Fruit fly (Drosophila melanogaster) whole organism, wandering third instar larva: Measurements from ENCODE around the gene CG17568.
A peak's percentile ranks its signal among the peaks of the same experiment; 100 is the strongest.

Source experiments
- CG32264 ChIP-seq: fragments of 200-800 bp; sonication (Bioruptor generic); optimal IDR thresholded peaks from 2 replicates; lab custom pipeline; 2016; ENCODE audit warnings: missing biosample characterization, missing genetic modification characterization
- Hr78 ChIP-seq: fragments of >200 bp; optimal IDR thresholded peaks from 2 replicates; lab custom pipeline; 2017; ENCODE audit warnings: missing biosample characterization, missing genetic modification characterization
- Hr83 ChIP-seq: fragments of 200-300 bp; sonication (Bioruptor generic); optimal IDR thresholded peaks from 2 replicates; lab custom pipeline; 2016; ENCODE audit warnings: missing biosample characterization, mild to moderate bottlenecking, missing genetic modification characterization, moderate library complexity; ENCODE audit not compliant: poor library complexity, severe bottlenecking
- OdsH ChIP-seq: fragments of 200-800 bp; sonication (Bioruptor generic); optimal IDR thresholded peaks from 2 replicates; lab custom pipeline; 2016; ENCODE audit warnings: missing biosample characterization, mild to moderate bottlenecking, missing genetic modification characterization
- brk ChIP-seq: fragments of 200-800 bp; sonication (Bioruptor generic); optimal IDR thresholded peaks from 2 replicates; lab custom pipeline; 2016; ENCODE audit warnings: missing biosample characterization, mild to moderate bottlenecking, missing genetic modification characterization
- dsf ChIP-seq: sonication (Bioruptor generic); optimal IDR thresholded peaks from 2 replicates; lab custom pipeline; 2016; ENCODE audit warnings: missing biosample characterization, missing genetic modification characterization, borderline replicate concordance
- lola ChIP-seq: fragments of >200 bp; optimal IDR thresholded peaks from 2 replicates; lab custom pipeline; 2017; ENCODE audit warnings: missing biosample characterization, missing genetic modification characterization
- pan ChIP-seq: fragments of >200 bp; optimal IDR thresholded peaks from 2 replicates; lab custom pipeline; 2017
- psq ChIP-seq: fragments of 200-800 bp; sonication (Bioruptor generic); optimal IDR thresholded peaks from 3 replicates; lab custom pipeline; 2017; ENCODE audit warnings: missing biosample characterization, mild to moderate bottlenecking, missing genetic modification characterization, moderate library complexity
- sv ChIP-seq: fragments of 200-800 bp; sonication (Bioruptor generic); optimal IDR thresholded peaks from 3 replicates; lab custom pipeline; 2016; ENCODE audit warnings: missing biosample characterization, missing genetic modification characterization
- usp ChIP-seq: fragments of >200 bp; optimal IDR thresholded peaks from 2 replicates; lab custom pipeline; 2017; ENCODE audit warnings: missing biosample characterization, missing genetic modification characterization

DNA sequence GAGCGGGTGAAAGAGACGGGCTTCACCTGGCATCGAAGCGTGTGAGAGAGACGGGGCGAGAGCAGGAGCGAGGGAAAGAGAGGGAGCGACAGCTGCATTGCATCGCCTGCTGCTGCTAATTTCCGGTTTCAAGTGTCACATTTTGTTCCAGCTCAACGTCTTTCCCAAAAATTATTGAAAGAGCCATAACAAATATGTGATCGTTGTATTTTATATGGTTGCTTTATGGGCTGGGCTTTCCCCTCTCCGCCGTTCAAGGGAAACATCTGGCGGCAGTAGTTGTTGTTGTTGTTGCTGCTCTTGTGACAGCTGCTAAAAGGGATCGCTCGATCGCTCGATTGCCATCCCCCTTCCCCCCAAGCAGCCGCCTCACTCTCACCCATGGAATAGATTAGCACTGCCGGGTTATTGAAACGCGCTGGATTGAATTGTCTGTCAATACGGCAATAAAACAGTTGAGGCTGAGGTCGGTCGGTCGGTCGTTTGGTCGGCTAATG is 26.6 kb downstream of the CG17568 start:
- TF ChIP-seq pan: no peak
- TF ChIP-seq usp: no peak
- no peak for TF ChIP-seq lola
- TF ChIP-seq dsf (GFP tag; lab: Kevin White, UChicago): no peak
- no peak for TF ChIP-seq sv
- peak; percentile 26 for TF ChIP-seq psq
- TF ChIP-seq OdsH (GFP tag; lab: Kevin White, UChicago): no peak
- peak; percentile 50 for TF ChIP-seq Hr83 (GFP tag; lab: Kevin White, UChicago)
- no peak for TF ChIP-seq brk
- no peak for TF ChIP-seq CG32264 (GFP tag; lab: Kevin White, UChicago)
- no peak for TF ChIP-seq Hr78 (GFP tag; lab: Kevin White, UChicago)
